Worm (Caenorhabditis elegans): ENCODE measurements around the gene ugt-23.

ugt-23 gene

ce11 chrX:9883837-9884324 lies 41.1 kb downstream of the ugt-23 start, which contains the start of gene mrp-4:
mrp-4 (plus strand) TSS chrX:9884274.
- TF ChIP-seq dve-1 (tag; optimal IDR thresholded peaks at IDR 0.05) (no peak), pag-3 (tag; optimal IDR thresholded peaks at IDR 0.05; ENCODE audit: borderline replicate concordance) (no peak), T23F11.4 (GFP tag; optimal IDR thresholded peaks at IDR 0.05) (no peak), ceh-6 (GFP tag; optimal IDR thresholded peaks at IDR 0.05) (no peak), nfya-1 (tag; optimal IDR thresholded peaks at IDR 0.05) (no peak)

- TF ChIP-seq ceh-22 (tag; optimal IDR thresholded peaks at IDR 0.05) (no peak), hlh-8 (tag; optimal IDR thresholded peaks at IDR 0.05) (no peak), fkh-10 (GFP tag; optimal IDR thresholded peaks at IDR 0.05) (no peak), hlh-13 (GFP tag; optimal IDR thresholded peaks at IDR 0.05) (no peak), ceh-9 (tag; optimal IDR thresholded peaks at IDR 0.05) (no peak), unc-55 (GFP tag; optimal IDR thresholded peaks at IDR 0.05) (no peak), elt-2 (tag; optimal IDR thresholded peaks at IDR 0.05) (no peak)
Observed at ce11 chrX:9882572-9882971, 42.4 kb downstream of the ugt-23 start.

- TF ChIP-seq ceh-24 (tag; optimal IDR thresholded peaks at IDR 0.05) (no peak), odd-2 (tag; optimal IDR thresholded peaks at IDR 0.05) (no peak), ceh-45 (GFP tag; IDR thresholded peaks at IDR 0.05) (no peak), rnt-1 (tag; optimal IDR thresholded peaks at IDR 0.05) (no peak), gmeb-2 (tag; optimal IDR thresholded peaks at IDR 0.05) (no peak), npax-4 (tag; optimal IDR thresholded peaks at IDR 0.05) (no peak), ref-2 (tag; optimal IDR thresholded peaks at IDR 0.05) (no peak), ztf-16 (tag; optimal IDR thresholded peaks at IDR 0.05) (no peak), ahr-1 (tag; optimal IDR thresholded peaks at IDR 0.05) (no peak), nhr-232 (tag; optimal IDR thresholded peaks at IDR 0.05) (no peak), pag-3 (tag; optimal IDR thresholded peaks at IDR 0.05; ENCODE audit: borderline replicate concordance) (no peak), pqm-1 (tag; optimal IDR thresholded peaks at IDR 0.05) (no peak), hlh-6 (tag; optimal IDR thresholded peaks at IDR 0.05) (no peak), pros-1 (tag; optimal IDR thresholded peaks at IDR 0.05) (no peak), dve-1 (tag; optimal IDR thresholded peaks at IDR 0.05) (no peak), tbx-7 (tag; optimal IDR thresholded peaks at IDR 0.05) (no peak), mec-3 (tag; optimal IDR thresholded peaks at IDR 0.05; ENCODE audit: borderline replicate concordance) (no peak), eyg-1 (tag; optimal IDR thresholded peaks at IDR 0.05) (no peak), unc-55 (GFP tag; optimal IDR thresholded peaks at IDR 0.05) (no peak)
Observed at ce11 chrX:9882112-9882511, 42.9 kb downstream of the ugt-23 start, which contains the start of gene glo-1. glo-1 (minus strand) TSS chrX:9882212.

- TF ChIP-seq lim-6 (tag; optimal IDR thresholded peaks at IDR 0.05) = no peak
- no peak for TF ChIP-seq ceh-48 (tag; optimal IDR thresholded peaks at IDR 0.05)
Observed at ce11 chrX:9877117-9877516, 47.9 kb downstream of the ugt-23 start, which contains the start of gene R07B1.9. R07B1.9 (plus strand) TSS chrX:9877417.

All from whole organism, late embryonic.